Worm (Caenorhabditis elegans) whole organism, L4 larva: ENCODE measurements around the gene secs-1.

Source experiments
- D1046.2 ChIP-seq: fragments of 200-800 bp; sonication (Bioruptor generic); IDR thresholded peaks from 2 replicates; pipeline ENCODE4 v1.3.6; 2022; ENCODE audit warnings: missing genetic modification characterization, missing compliant biosample characterization
- F26F4.8 ChIP-seq: fragments of 200-800 bp; sonication (Bioruptor generic); conservative IDR thresholded peaks from 2 replicates; pipeline ENCODE4 v1.3.6; 2022; ENCODE audit warnings: missing genetic modification characterization, missing compliant biosample characterization
- F44E2.7 ChIP-seq: fragments of 200-800 bp; sonication (Bioruptor generic); IDR thresholded peaks from 2 replicates; pipeline ENCODE4 v2.1.2; 2022; ENCODE audit warnings: missing genetic modification characterization, missing compliant biosample characterization
- T20F7.1 ChIP-seq: fragments of 200-800 bp; sonication (Bioruptor generic); optimal IDR thresholded peaks from 2 replicates; lab custom pipeline; 2018; ENCODE audit warnings: mild to moderate bottlenecking, missing genetic modification characterization, missing compliant biosample characterization
- Y48G9A.11 ChIP-seq: fragments of 200-800 bp; sonication (Bioruptor generic); IDR thresholded peaks from 2 replicates; pipeline ENCODE4 v1.3.6; 2022; ENCODE audit warnings: missing genetic modification reagents, missing genetic modification characterization, missing compliant biosample characterization
- Y5F2A.4 ChIP-seq: fragments of 200-800 bp; sonication (Bioruptor generic); optimal IDR thresholded peaks from 2 replicates; lab custom pipeline; 2018; ENCODE audit warnings: mild to moderate bottlenecking, missing genetic modification characterization, missing compliant biosample characterization
- ZK337.2 ChIP-seq: fragments of 200-800 bp; sonication (Bioruptor generic); IDR thresholded peaks from 2 replicates; pipeline ENCODE4 v1.3.6; 2022; ENCODE audit warnings: missing genetic modification reagents, missing genetic modification characterization, missing compliant biosample characterization
- aha-1 ChIP-seq: fragments of 150-350 bp; peaks from one replicate; lab custom pipeline; 2014; ENCODE audit warnings: missing biosample characterization, missing genetic modification characterization
- arid-1 ChIP-seq: fragments of 200-800 bp; sonication (Bioruptor generic); conservative IDR thresholded peaks from 2 replicates; pipeline ENCODE4 v1.3.6; 2022; ENCODE audit warnings: missing genetic modification reagents, missing genetic modification characterization, missing compliant biosample characterization
- attf-4 ChIP-seq: sonication (generic microtip); optimal IDR thresholded peaks from 3 replicates; lab custom pipeline; 2017; ENCODE audit warnings: missing biosample characterization, missing genetic modification characterization
- ceh-20 ChIP-seq: fragments of 200-800 bp; sonication (Bioruptor generic); IDR thresholded peaks from 2 replicates; pipeline ENCODE4 v1.3.6; 2022; ENCODE audit warnings: missing genetic modification reagents, missing genetic modification characterization, missing compliant biosample characterization
- ceh-28 ChIP-seq: fragments of 150-350 bp; optimal IDR thresholded peaks from 2 replicates; lab custom pipeline; 2014; ENCODE audit warnings: missing biosample characterization, missing genetic modification reagents, missing genetic modification characterization
- ceh-32 ChIP-seq: sonication (generic microtip); optimal IDR thresholded peaks from 2 replicates; lab custom pipeline; 2016; ENCODE audit warnings: mild to moderate bottlenecking, missing genetic modification characterization, missing compliant biosample characterization; ENCODE audit not compliant: poor library complexity
- ceh-82 ChIP-seq: sonication (generic microtip); optimal IDR thresholded peaks from 2 replicates; lab custom pipeline; 2017; ENCODE audit warnings: missing biosample characterization, missing genetic modification characterization
- ctbp-1 ChIP-seq: fragments of 200-800 bp; sonication (Bioruptor generic); IDR thresholded peaks from 2 replicates; pipeline ENCODE4 v1.3.6; 2022; ENCODE audit warnings: missing genetic modification reagents, missing genetic modification characterization, missing compliant biosample characterization
- daf-12 ChIP-seq: fragments of 150-350 bp; optimal IDR thresholded peaks from 2 replicates; lab custom pipeline; 2014; ENCODE audit warnings: missing biosample characterization, missing genetic modification reagents, missing genetic modification characterization
- daf-16 ChIP-seq, 3 experiments: sonication (generic microtip); optimal IDR thresholded peaks; 2 replicates each; lab custom pipeline; 2016 to 2017; ENCODE audit warnings: missing genetic modification characterization in 3 of 3, missing genetic modification reagents in 3 of 3, mild to moderate bottlenecking in 2 of 3, missing compliant biosample characterization in 2 of 3, missing biosample characterization in 1 of 3, moderate library complexity in 1 of 3
- daf-19 ChIP-seq: fragments of 200-800 bp; sonication (Bioruptor generic); conservative IDR thresholded peaks from 2 replicates; pipeline ENCODE4 v1.3.6; 2022; ENCODE audit warnings: missing genetic modification characterization, missing compliant biosample characterization
- daf-8 ChIP-seq: fragments of 200-800 bp; sonication (Bioruptor generic); IDR thresholded peaks from 2 replicates; pipeline ENCODE4 v1.3.6; 2022; ENCODE audit warnings: missing genetic modification characterization, missing compliant biosample characterization
- dmd-9 ChIP-seq: fragments of 200-800 bp; sonication (Bioruptor generic); IDR thresholded peaks from 2 replicates; pipeline ENCODE4 v1.3.6; 2022; ENCODE audit warnings: missing genetic modification reagents, missing genetic modification characterization, missing compliant biosample characterization
- dve-1 ChIP-seq: sonication (generic microtip); optimal IDR thresholded peaks from 2 replicates; lab custom pipeline; 2017; ENCODE audit warnings: antibody characterized with exemption, mild to moderate bottlenecking, missing genetic modification characterization, missing compliant biosample characterization; ENCODE audit not compliant: insufficient read depth
- fkh-10 ChIP-seq: fragments of 150-350 bp; optimal IDR thresholded peaks from 2 replicates; lab custom pipeline; 2014; ENCODE audit warnings: missing biosample characterization, missing genetic modification reagents, missing genetic modification characterization
- hif-1 ChIP-seq, 2 experiments: sonication (generic microtip); optimal IDR thresholded peaks; 2 replicates each; lab custom pipeline; 2016 to 2017; ENCODE audit warnings: missing compliant biosample characterization in 2 of 2, missing genetic modification characterization in 2 of 2, missing genetic modification reagents in 2 of 2, missing genotype in 2 of 2, mild to moderate bottlenecking in 1 of 2
- hlh-11 ChIP-seq: fragments of 200-800 bp; sonication (Bioruptor generic); optimal IDR thresholded peaks from 2 replicates; lab custom pipeline; 2018; ENCODE audit warnings: mild to moderate bottlenecking, missing genetic modification characterization, missing compliant biosample characterization
- lim-7 ChIP-seq: fragments of 200-800 bp; sonication (Bioruptor generic); IDR thresholded peaks from 2 replicates; pipeline ENCODE4 v1.3.6; 2022; ENCODE audit warnings: missing genetic modification characterization, missing compliant biosample characterization
- lin-1 ChIP-seq: fragments of 200-800 bp; sonication (Bioruptor generic); IDR thresholded peaks from 2 replicates; pipeline ENCODE4 v1.3.6; 2022; ENCODE audit warnings: missing genetic modification reagents, missing genetic modification characterization, missing compliant biosample characterization
- lin-29 ChIP-seq: fragments of 200-800 bp; sonication (Bioruptor generic); IDR thresholded peaks from 2 replicates; pipeline ENCODE4 v1.3.6; 2022; ENCODE audit warnings: missing genetic modification reagents, missing genetic modification characterization, missing compliant biosample characterization
- lin-39 ChIP-seq: fragments of 150-350 bp; optimal IDR thresholded peaks from 2 replicates; lab custom pipeline; 2014; ENCODE audit warnings: missing biosample characterization, missing genetic modification reagents, missing genetic modification characterization
- madf-9 ChIP-seq: fragments of 200-800 bp; sonication (Bioruptor generic); conservative IDR thresholded peaks from 2 replicates; pipeline ENCODE4 v1.3.6; 2022; ENCODE audit warnings: missing genetic modification reagents, missing genetic modification characterization, missing compliant biosample characterization
- mdt-29 ChIP-seq: fragments of 200-800 bp; sonication (Bioruptor generic); IDR thresholded peaks from 2 replicates; pipeline ENCODE4 v1.3.6; 2022; ENCODE audit warnings: missing genetic modification reagents, missing genetic modification characterization, missing compliant biosample characterization
- mxl-3 ChIP-seq: fragments of 200-800 bp; sonication (Bioruptor generic); optimal IDR thresholded peaks from 2 replicates; lab custom pipeline; 2018; ENCODE audit warnings: mild to moderate bottlenecking, missing genetic modification characterization, missing compliant biosample characterization
- nhr-10 ChIP-seq: fragments of 150-350 bp; optimal IDR thresholded peaks from 2 replicates; lab custom pipeline; 2014; ENCODE audit warnings: missing biosample characterization, missing genetic modification characterization
- nhr-11 ChIP-seq: fragments of 150-350 bp; optimal IDR thresholded peaks from 2 replicates; lab custom pipeline; 2014; ENCODE audit warnings: missing biosample characterization, missing genetic modification characterization
- nhr-111 ChIP-seq: fragments of 200-800 bp; sonication (Bioruptor generic); optimal IDR thresholded peaks from 2 replicates; lab custom pipeline; 2018; ENCODE audit warnings: mild to moderate bottlenecking, missing genetic modification characterization, missing compliant biosample characterization
- nhr-25 ChIP-seq: sonication (generic microtip); optimal IDR thresholded peaks from 2 replicates; lab custom pipeline; 2017; ENCODE audit warnings: missing genetic modification characterization, mild to moderate bottlenecking, missing compliant biosample characterization, antibody characterized with exemption, moderate library complexity, borderline replicate concordance; ENCODE audit not compliant: insufficient read depth
- nhr-28 ChIP-seq: fragments of 150-350 bp; optimal IDR thresholded peaks from 2 replicates; lab custom pipeline; 2014; ENCODE audit warnings: missing biosample characterization, missing genetic modification characterization
- nhr-48 ChIP-seq: sonication (generic microtip); optimal IDR thresholded peaks from 2 replicates; lab custom pipeline; 2016; ENCODE audit warnings: mild to moderate bottlenecking, missing genetic modification characterization, missing compliant biosample characterization
- nhr-76 ChIP-seq: fragments of 150-350 bp; optimal IDR thresholded peaks from 2 replicates; lab custom pipeline; 2014; ENCODE audit warnings: missing biosample characterization, missing genetic modification characterization
- php-3 ChIP-seq: fragments of 200-800 bp; sonication (Bioruptor generic); IDR thresholded peaks from 2 replicates; pipeline ENCODE4 v1.3.6; 2022; ENCODE audit warnings: missing genetic modification reagents, missing genetic modification characterization, missing compliant biosample characterization
- pqm-1 ChIP-seq: sonication (generic microtip); optimal IDR thresholded peaks from 2 replicates; lab custom pipeline; 2017; ENCODE audit warnings: missing biosample characterization, missing genetic modification characterization
- saeg-2 ChIP-seq: fragments of 200-800 bp; sonication (Bioruptor generic); IDR thresholded peaks from 2 replicates; pipeline ENCODE4 v1.3.6; 2022; ENCODE audit warnings: missing genetic modification reagents, missing genetic modification characterization, missing compliant biosample characterization
- sdz-12 ChIP-seq: fragments of 200-800 bp; sonication (Bioruptor generic); optimal IDR thresholded peaks from 2 replicates; lab custom pipeline; 2018; ENCODE audit warnings: mild to moderate bottlenecking, missing genetic modification characterization, missing compliant biosample characterization
- snpc-4 ChIP-seq: fragments of 150-350 bp; optimal IDR thresholded peaks from 2 replicates; lab custom pipeline; 2014; ENCODE audit warnings: missing biosample characterization, missing genetic modification characterization
- spr-1 ChIP-seq: sonication (generic microtip); optimal IDR thresholded peaks from 2 replicates; lab custom pipeline; 2016; ENCODE audit warnings: mild to moderate bottlenecking, missing genetic modification characterization, missing compliant biosample characterization
- spr-3 ChIP-seq: fragments of 200-800 bp; sonication (Bioruptor generic); optimal IDR thresholded peaks from 2 replicates; lab custom pipeline; 2018; ENCODE audit warnings: mild to moderate bottlenecking, missing genetic modification characterization, missing compliant biosample characterization
- tra-1 ChIP-seq: fragments of 200-800 bp; sonication (Bioruptor generic); IDR thresholded peaks from 2 replicates; pipeline ENCODE4 v1.3.6; 2022; ENCODE audit warnings: missing genetic modification reagents, missing genetic modification characterization, missing compliant biosample characterization
- zip-2 ChIP-seq: fragments of 150-350 bp; optimal IDR thresholded peaks from 2 replicates; lab custom pipeline; 2014; ENCODE audit warnings: missing biosample characterization, missing genetic modification characterization
- ztf-11 ChIP-seq: fragments of 150-350 bp; optimal IDR thresholded peaks from 2 replicates; lab custom pipeline; 2014; ENCODE audit warnings: missing biosample characterization, missing genetic modification characterization

secs-1 gene

DNA sequence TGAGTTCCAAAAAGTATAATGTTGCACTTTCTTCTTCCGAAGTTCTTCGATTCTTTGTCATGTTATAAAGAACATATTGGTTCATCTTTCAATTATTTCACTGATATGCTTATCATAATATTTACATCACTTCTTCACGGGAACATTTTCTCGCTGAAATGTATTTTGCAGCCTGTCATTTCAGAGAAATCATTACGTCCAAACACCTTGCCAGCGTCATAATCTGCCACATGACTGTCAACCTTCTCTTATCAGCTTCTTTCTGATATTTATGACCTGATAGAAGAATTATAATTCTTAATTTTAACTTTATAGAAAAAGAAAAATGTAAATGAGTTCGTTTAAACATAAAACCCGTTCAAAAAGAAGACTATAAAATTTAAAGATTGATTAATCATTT lies 2.2 kb downstream of the secs-1 start (continued):
- no peak for TF ChIP-seq F26F4.8 (GFP tag; lab: Robert Waterston, UW)
- TF ChIP-seq zip-2 (tag; lab: Kevin White, UChicago) = no peak
- TF ChIP-seq lin-1 (GFP tag; lab: Robert Waterston, UW) = peak; percentile 90
- no peak for TF ChIP-seq daf-8 (GFP tag; lab: Robert Waterston, UW)
- TF ChIP-seq arid-1 = no peak
- TF ChIP-seq dmd-9 (GFP tag; lab: Robert Waterston, UW) = no peak
- no peak for TF ChIP-seq fkh-10 (GFP tag; lab: Kevin White, UChicago)
- no peak for TF ChIP-seq ztf-11 (tag; lab: Kevin White, UChicago)
- no peak for TF ChIP-seq Y48G9A.11
- TF ChIP-seq nhr-28 (tag; lab: Kevin White, UChicago) = peak; percentile 82
- no peak for TF ChIP-seq ctbp-1 (GFP tag; lab: Robert Waterston, UW)
- peak; percentile 34 for TF ChIP-seq T20F7.1 (GFP tag; lab: Kevin White, UChicago)
- TF ChIP-seq nhr-48 = peak; percentile 83
- TF ChIP-seq lin-29 (GFP tag; lab: Robert Waterston, UW) = no peak
- TF ChIP-seq sdz-12 (GFP tag; lab: Kevin White, UChicago) = no peak
- TF ChIP-seq F44E2.7 (GFP tag; lab: Robert Waterston, UW) = no peak
- no peak for TF ChIP-seq snpc-4
- TF ChIP-seq daf-19 = no peak
- TF ChIP-seq D1046.2 (GFP tag; lab: Robert Waterston, UW) = no peak
- no peak for TF ChIP-seq ceh-28 (tag; lab: Kevin White, UChicago)
- peak in 1 of 2 experiments; percentile 77 for TF ChIP-seq daf-16 (GFP tag; optimal IDR thresholded peaks at IDR 0.05; lab: Kevin White, UChicago)
- peak; percentile 93 for TF ChIP-seq daf-16 (tag; optimal IDR thresholded peaks at IDR 0.05; lab: Kevin White, UChicago)
- TF ChIP-seq ceh-82 (tag; lab: Kevin White, UChicago) = no peak
- no peak for TF ChIP-seq madf-9
- no peak for TF ChIP-seq attf-4 (tag; lab: Kevin White, UChicago)
- no peak for TF ChIP-seq mxl-3 (GFP tag; lab: Kevin White, UChicago)
- TF ChIP-seq spr-3 (GFP tag; lab: Kevin White, UChicago) = no peak
- TF ChIP-seq hlh-11 (tag; lab: Kevin White, UChicago) = peak; percentile 95
- TF ChIP-seq lin-39 = no peak
- TF ChIP-seq saeg-2 (GFP tag; lab: Robert Waterston, UW) = peak; percentile 80; the same call in 1 of the 2 replicates
- peak; percentile 96 for TF ChIP-seq dve-1
- no peak for TF ChIP-seq aha-1 (tag; lab: Kevin White, UChicago)
- TF ChIP-seq daf-12 (tag; lab: Kevin White, UChicago) = no peak
- TF ChIP-seq nhr-11 (tag; lab: Kevin White, UChicago) = no peak
- no peak for TF ChIP-seq nhr-111 (GFP tag; lab: Kevin White, UChicago)
- no peak for TF ChIP-seq Y5F2A.4 (GFP tag; lab: Kevin White, UChicago)
- no peak for TF ChIP-seq ceh-32 (tag; lab: Kevin White, UChicago)
- peak; percentile 95 for TF ChIP-seq tra-1
- TF ChIP-seq nhr-10 (tag; lab: Kevin White, UChicago) = no peak
- TF ChIP-seq hif-1 (tag; optimal IDR thresholded peaks at IDR 0.05; lab: Kevin White, UChicago) = no peak
- TF ChIP-seq php-3 (GFP tag; lab: Robert Waterston, UW) = peak; percentile 96
- no peak for TF ChIP-seq nhr-25 (tag; lab: Kevin White, UChicago)
- no peak for TF ChIP-seq ZK337.2 (GFP tag; lab: Robert Waterston, UW)
- TF ChIP-seq lim-7 (GFP tag; lab: Robert Waterston, UW) = no peak
- TF ChIP-seq nhr-76 (tag; lab: Kevin White, UChicago) = no peak
- peak; percentile 67 for TF ChIP-seq pqm-1 (tag; lab: Kevin White, UChicago)
- TF ChIP-seq spr-1 = no peak
- peak; percentile 69; the same call in 1 of the 2 replicates for TF ChIP-seq ceh-20 (GFP tag; lab: Robert Waterston, UW)
- 0 out of 2 replicates have a peak, but pooled peaks have one; percentile 31 for TF ChIP-seq mdt-29 (GFP tag; lab: Robert Waterston, UW)
